Worm (Caenorhabditis elegans) whole organism, L1 larva: ENCODE data around the gene ced-8.

Experiments used
- C04F5.9 ChIP-seq: sonication (generic microtip); optimal IDR thresholded peaks from 2 replicates; lab custom pipeline; 2016; ENCODE audit warnings: missing genetic modification characterization, missing compliant biosample characterization
- C16A3.4 ChIP-seq: fragments of 150-350 bp; optimal IDR thresholded peaks from 2 replicates; lab custom pipeline; 2014; ENCODE audit warnings: missing biosample characterization, missing genetic modification characterization
- F16B12.6 ChIP-seq: fragments of 150-350 bp; optimal IDR thresholded peaks from 2 replicates; lab custom pipeline; 2014; ENCODE audit warnings: missing biosample characterization, missing genetic modification characterization
- aly-2 ChIP-seq: fragments of 150-350 bp; optimal IDR thresholded peaks from 2 replicates; lab custom pipeline; 2014; ENCODE audit warnings: missing biosample characterization, missing genetic modification characterization
- blmp-1 ChIP-seq: fragments of 150-350 bp; optimal IDR thresholded peaks from 2 replicates; lab custom pipeline; 2014; ENCODE audit warnings: missing biosample characterization, missing genetic modification characterization
- ceh-8 ChIP-seq: fragments of 200-800 bp; sonication (Bioruptor generic); optimal IDR thresholded peaks from 2 replicates; lab custom pipeline; 2018; ENCODE audit warnings: mild to moderate bottlenecking, missing genetic modification characterization, moderate library complexity, missing compliant biosample characterization
- ceh-82 ChIP-seq, 3 experiments: fragments of 150-350 bp in 1 of 3; sonication (generic microtip) in 2 of 3; optimal IDR thresholded peaks; 2 replicates each; lab custom pipeline; 2014 to 2017; ENCODE audit warnings: missing biosample characterization in 3 of 3, missing genetic modification characterization in 3 of 3
- ceh-90 ChIP-seq: sonication (generic microtip); optimal IDR thresholded peaks from 2 replicates; lab custom pipeline; 2016; ENCODE audit warnings: missing genetic modification characterization, missing compliant biosample characterization
- ces-1 ChIP-seq: fragments of 150-350 bp; optimal IDR thresholded peaks from 2 replicates; lab custom pipeline; 2014; ENCODE audit warnings: missing biosample characterization, missing genetic modification reagents, missing genetic modification characterization
- dpl-1 ChIP-seq, 3 experiments: fragments of 150-350 bp in 2 of 3; sonication (generic microtip) in 1 of 3; optimal IDR thresholded peaks; 2 replicates each; lab custom pipeline; 2014 to 2017; ENCODE audit warnings: missing biosample characterization in 3 of 3, missing genetic modification characterization in 3 of 3, missing genetic modification reagents in 3 of 3
- egl-13 ChIP-seq: sonication (generic microtip); optimal IDR thresholded peaks from 2 replicates; lab custom pipeline; 2016; ENCODE audit warnings: missing genotype, missing genetic modification reagents, missing genetic modification characterization, missing compliant biosample characterization
- elt-2 ChIP-seq: sonication (generic microtip); optimal IDR thresholded peaks from 2 replicates; lab custom pipeline; 2016; ENCODE audit warnings: missing genetic modification characterization, mild to moderate bottlenecking, inconsistent platforms, missing compliant biosample characterization, missing genetic modification reagents
- fkh-4 ChIP-seq: sonication (generic microtip); optimal IDR thresholded peaks from 2 replicates; lab custom pipeline; 2016; ENCODE audit warnings: missing compliant biosample characterization, missing genetic modification characterization, borderline replicate concordance
- fkh-8 ChIP-seq: sonication (generic microtip); optimal IDR thresholded peaks from 2 replicates; lab custom pipeline; 2016; ENCODE audit warnings: mild to moderate bottlenecking, missing genetic modification characterization, missing compliant biosample characterization
- hlh-4 ChIP-seq: sonication (generic microtip); optimal IDR thresholded peaks from 2 replicates; lab custom pipeline; 2016; ENCODE audit warnings: mild to moderate bottlenecking, missing genetic modification characterization, missing compliant biosample characterization
- lin-14 ChIP-seq: fragments of 200-800 bp; sonication (Bioruptor generic); optimal IDR thresholded peaks from 2 replicates; lab custom pipeline; 2018; ENCODE audit warnings: mild to moderate bottlenecking, missing genetic modification characterization, moderate library complexity, missing compliant biosample characterization
- lin-35 ChIP-seq, 2 experiments: fragments of 150-350 bp; optimal IDR thresholded peaks; 2 replicates each; lab custom pipeline; 2014; ENCODE audit warnings: missing biosample characterization in 2 of 2, missing genetic modification characterization in 2 of 2, missing genetic modification reagents in 2 of 2
- mab-9 ChIP-seq: fragments of 200-800 bp; sonication (Bioruptor generic); IDR thresholded peaks from 2 replicates; pipeline ENCODE4 v1.3.6; 2022; ENCODE audit warnings: missing genetic modification reagents, missing genetic modification characterization, missing compliant biosample characterization
- mep-1 ChIP-seq: fragments of 150-350 bp; optimal IDR thresholded peaks from 2 replicates; lab custom pipeline; 2014; ENCODE audit warnings: missing biosample characterization, missing genetic modification characterization
- nhr-11 ChIP-seq: fragments of 150-350 bp; optimal IDR thresholded peaks from 2 replicates; lab custom pipeline; 2014; ENCODE audit warnings: missing biosample characterization, missing genetic modification characterization
- nhr-20 ChIP-seq: sonication (generic microtip); optimal IDR thresholded peaks from 2 replicates; lab custom pipeline; 2016; ENCODE audit warnings: mild to moderate bottlenecking, missing genetic modification characterization, missing compliant biosample characterization
- nhr-237 ChIP-seq: fragments of 150-350 bp; optimal IDR thresholded peaks from 2 replicates; lab custom pipeline; 2014; ENCODE audit warnings: missing biosample characterization, missing genetic modification characterization
- nhr-28 ChIP-seq: fragments of 150-350 bp; optimal IDR thresholded peaks from 2 replicates; lab custom pipeline; 2014; ENCODE audit warnings: missing biosample characterization, missing genetic modification characterization
- nhr-47 ChIP-seq: sonication (generic microtip); optimal IDR thresholded peaks from 2 replicates; lab custom pipeline; 2016; ENCODE audit warnings: mild to moderate bottlenecking, missing genetic modification characterization, moderate library complexity, missing compliant biosample characterization
- nhr-71 ChIP-seq: sonication (generic microtip); optimal IDR thresholded peaks from 2 replicates; lab custom pipeline; 2016; ENCODE audit warnings: mild to moderate bottlenecking, missing genetic modification characterization, moderate library complexity, missing compliant biosample characterization
- nhr-76 ChIP-seq: sonication (generic microtip); optimal IDR thresholded peaks from 2 replicates; lab custom pipeline; 2017; ENCODE audit warnings: missing biosample characterization, missing genetic modification characterization
- pqm-1 ChIP-seq: sonication (generic microtip); optimal IDR thresholded peaks from 3 replicates; lab custom pipeline; 2017; ENCODE audit warnings: missing biosample characterization, missing genetic modification characterization
- skn-1 ChIP-seq: fragments of 150-350 bp; optimal IDR thresholded peaks from 2 replicates; lab custom pipeline; 2014; ENCODE audit warnings: missing biosample characterization, missing genetic modification characterization
- unc-86 ChIP-seq: sonication (generic microtip); optimal IDR thresholded peaks from 2 replicates; lab custom pipeline; 2016; ENCODE audit warnings: missing genetic modification characterization, missing compliant biosample characterization
- xbp-1 ChIP-seq: sonication (generic microtip); optimal IDR thresholded peaks from 2 replicates; lab custom pipeline; 2016; ENCODE audit warnings: missing genetic modification characterization, missing compliant biosample characterization

Gene ced-8

DNA sequence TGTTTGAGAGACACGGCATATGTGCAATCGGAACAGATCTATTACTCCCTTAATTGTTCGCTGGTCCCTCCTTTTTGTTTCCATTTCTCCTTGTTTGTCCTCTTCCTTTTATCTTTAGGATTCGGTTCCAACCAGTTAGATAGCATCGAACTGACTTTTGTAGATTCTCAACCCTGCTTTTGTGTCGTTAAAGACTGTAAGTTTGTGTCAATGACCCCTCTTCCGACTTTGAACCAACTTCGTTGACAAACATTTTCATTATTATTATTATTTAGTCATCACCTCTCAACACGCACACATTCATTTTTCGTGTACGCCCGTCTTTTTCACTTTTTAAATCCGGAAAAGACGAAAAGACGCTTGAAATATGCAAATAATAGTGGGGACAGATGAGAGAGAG lies 29.4 kb upstream of the ced-8 start, which contains the start of gene F16F9.1:
TSS of gene F16F9.1 (plus strand) at position 301 of the 400 bp plus-strand sequence.
- TF ChIP-seq aly-2 (tag; lab: Kevin White, UChicago), result no peak
- TF ChIP-seq lin-35 (GFP tag; optimal IDR thresholded peaks at IDR 0.05; lab: Kevin White, UChicago), result no peak
- TF ChIP-seq, all 84 proteins: peak for 0

DNA sequence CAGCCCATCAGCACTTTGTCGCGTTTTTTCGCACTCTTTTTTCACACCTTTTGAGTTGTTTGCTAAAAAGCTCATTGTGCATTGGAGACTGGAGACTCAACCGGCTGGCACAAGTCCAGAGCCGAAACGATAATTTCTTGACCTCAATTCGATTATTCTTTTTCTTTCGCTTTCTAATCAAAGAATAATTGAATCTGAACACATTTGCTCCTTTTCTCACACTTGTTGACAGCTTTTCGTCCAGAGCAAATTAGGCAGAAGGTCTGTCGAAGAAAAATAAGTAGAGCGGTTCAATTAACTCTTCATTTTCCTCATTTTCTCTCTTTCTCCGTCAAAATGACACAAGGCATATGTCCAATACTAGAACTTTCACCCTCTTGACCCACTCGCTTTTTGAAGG lies 28.2 kb upstream of the ced-8 start:
- TF ChIP-seq nhr-20 (tag; lab: Kevin White, UChicago) (no peak), ces-1 (GFP tag; lab: Kevin White, UChicago) (no peak), blmp-1 (tag; lab: Kevin White, UChicago) (peak; percentile 52), ceh-8 (GFP tag; lab: Kevin White, UChicago) (peak; percentile 8), hlh-4 (tag; lab: Kevin White, UChicago) (no peak), pqm-1 (no peak)

DNA sequence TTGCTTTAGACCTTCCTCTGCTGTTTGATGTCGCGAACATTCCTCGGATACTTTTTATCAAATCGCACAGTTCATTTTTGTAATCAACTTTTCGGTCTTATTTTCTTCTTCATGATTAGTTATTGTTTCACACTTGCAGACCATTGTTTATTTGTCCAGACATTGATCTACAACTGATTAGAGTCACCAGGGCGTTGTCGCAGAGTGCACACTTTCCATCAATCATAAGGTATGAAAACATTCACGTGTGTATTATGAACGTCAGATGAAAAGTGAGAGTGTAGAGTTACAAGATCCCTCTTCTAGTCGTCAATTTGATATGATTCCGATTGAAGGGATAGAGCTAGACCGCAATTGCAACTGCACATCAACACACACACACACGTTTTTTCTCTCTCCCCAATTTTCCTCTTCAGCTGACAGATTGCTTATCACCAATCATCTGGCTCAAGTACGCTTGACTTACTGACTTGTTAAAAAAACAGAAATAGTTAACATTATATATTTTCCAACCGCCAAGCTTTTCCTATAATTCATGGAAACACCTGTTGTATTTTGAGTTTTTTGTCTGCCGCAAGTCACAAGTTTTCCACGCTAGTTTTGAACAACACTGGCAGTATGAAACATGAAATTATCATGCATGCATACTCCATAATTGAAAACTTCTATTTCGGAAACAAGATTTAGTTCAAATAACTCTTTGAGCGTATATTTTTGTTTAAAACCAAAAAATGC lies 23.4 kb upstream of the ced-8 start:
- TF ChIP-seq nhr-237 (tag; lab: Kevin White, UChicago), result no peak
- TF ChIP-seq unc-86 (tag; lab: Kevin White, UChicago), result no peak
- peak; percentile 58 for TF ChIP-seq elt-2 (tag; lab: Kevin White, UChicago)
- TF ChIP-seq F16B12.6 (tag; lab: Kevin White, UChicago), result no peak
- no peak for TF ChIP-seq pqm-1
- peak; percentile 55 for TF ChIP-seq nhr-71 (tag; lab: Kevin White, UChicago)
- no peak for TF ChIP-seq egl-13 (tag; lab: Kevin White, UChicago)
- peak; percentile 44 for TF ChIP-seq lin-14 (GFP tag; lab: Kevin White, UChicago)
- TF ChIP-seq mab-9, result no peak
- TF ChIP-seq aly-2 (tag; lab: Kevin White, UChicago), result no peak
- TF ChIP-seq fkh-4 (tag; lab: Kevin White, UChicago), result no peak
- no peak for TF ChIP-seq C16A3.4 (tag; lab: Kevin White, UChicago)
- no peak for TF ChIP-seq nhr-11 (tag; lab: Kevin White, UChicago)
- TF ChIP-seq fkh-8 (tag; lab: Kevin White, UChicago), result peak; percentile 59
- peak; percentile 43 for TF ChIP-seq nhr-47 (tag; lab: Kevin White, UChicago)
- TF ChIP-seq ceh-90 (tag; lab: Kevin White, UChicago), result no peak
- TF ChIP-seq nhr-28, result no peak
- no peak for TF ChIP-seq ceh-82 (tag; optimal IDR thresholded peaks at IDR 0.05; lab: Kevin White, UChicago)
- TF ChIP-seq hlh-4 (tag; lab: Kevin White, UChicago), result peak; percentile 67
- TF ChIP-seq C04F5.9 (tag; lab: Kevin White, UChicago), result no peak
- TF ChIP-seq nhr-76 (tag; lab: Kevin White, UChicago), result no peak

DNA sequence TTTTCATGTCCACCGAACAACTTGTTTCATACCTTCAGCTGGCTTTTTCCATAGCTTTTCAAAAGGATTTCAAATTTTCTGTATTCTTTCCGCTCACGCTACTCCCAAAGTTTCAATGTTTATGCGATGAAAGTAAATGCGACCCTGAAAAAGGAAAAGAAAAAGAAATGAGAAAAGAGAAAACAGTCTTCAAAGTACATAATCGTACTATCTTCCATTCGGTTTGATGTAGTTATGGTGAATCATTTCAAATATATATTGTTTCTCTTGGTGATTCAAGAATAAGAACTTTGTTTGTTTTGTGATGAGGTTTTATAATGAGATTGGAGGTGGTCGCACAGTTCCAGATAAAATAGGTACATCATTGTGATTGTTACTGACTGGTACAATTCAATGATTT lies 22.0 kb upstream of the ced-8 start:
- TF ChIP-seq mep-1 (tag; lab: Kevin White, UChicago), result no peak
- no peak for TF ChIP-seq skn-1 (tag; lab: Kevin White, UChicago)
- peak; percentile 80 for TF ChIP-seq blmp-1 (tag; lab: Kevin White, UChicago)
- no peak for TF ChIP-seq hlh-4 (tag; lab: Kevin White, UChicago)
- TF ChIP-seq xbp-1 (tag; lab: Kevin White, UChicago), result no peak

DNA sequence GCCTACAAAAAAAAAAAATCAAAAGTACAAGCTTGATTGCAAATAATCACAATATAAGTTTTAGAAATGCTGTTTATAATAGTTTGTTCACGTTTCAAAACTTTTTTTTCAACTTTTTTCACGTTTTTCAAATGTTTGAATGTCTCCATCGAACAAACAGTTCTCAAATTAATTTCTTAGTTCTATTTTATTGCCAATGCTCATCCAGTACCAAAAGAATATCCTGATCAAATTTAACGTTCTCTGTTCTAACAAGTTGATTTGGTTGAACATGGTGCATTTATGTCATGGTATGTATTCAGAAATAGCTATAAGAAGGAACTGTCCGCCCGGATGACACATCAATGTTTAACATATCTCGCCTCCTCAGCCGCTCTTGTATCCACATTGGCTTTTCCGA lies 15.6 kb upstream of the ced-8 start, which contains the start of gene kin-9:
TSS of gene kin-9 (plus strand) at position 301 of the 400 bp plus-strand sequence.
- no peak for TF ChIP-seq mep-1 (tag; lab: Kevin White, UChicago)
- TF ChIP-seq hlh-4 (tag; lab: Kevin White, UChicago), result no peak
- TF ChIP-seq xbp-1 (tag; lab: Kevin White, UChicago), result no peak
- no peak for TF ChIP-seq egl-13 (tag; lab: Kevin White, UChicago)
- no peak for TF ChIP-seq dpl-1 (GFP tag; optimal IDR thresholded peaks at IDR 0.05; lab: Kevin White, UChicago)
